Fruit fly (Drosophila melanogaster): ENCODE results near the gene lilli.

Gene lilli

DNA sequence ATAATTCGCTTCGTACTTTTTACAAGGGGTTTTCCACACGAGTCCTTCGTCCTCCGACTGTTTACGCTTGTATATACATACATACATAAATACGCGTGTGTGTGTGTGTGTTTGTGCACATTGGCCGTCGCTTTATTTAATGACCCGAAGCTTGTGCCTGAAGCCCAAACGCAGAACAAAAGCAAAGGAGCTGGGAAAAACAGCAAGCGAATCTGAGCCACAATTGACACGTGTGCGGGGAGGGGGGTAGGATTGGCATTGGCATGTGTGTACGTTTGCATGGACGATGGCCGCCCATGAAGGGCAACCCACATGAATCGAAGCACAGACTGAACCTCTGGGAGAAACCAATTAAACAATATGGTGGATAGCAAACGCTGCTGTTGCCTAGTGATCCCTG lies 8.6 kb downstream of the lilli start:
- TF ChIP-seq CG5204 (GFP tag; optimal IDR thresholded peaks at IDR 0.05) (no peak), Clk (GFP tag; optimal IDR thresholded peaks at IDR 0.05) (no peak), CG14711 (tag; optimal IDR thresholded peaks at IDR 0.05) (no peak), CG7045 (GFP tag; optimal IDR thresholded peaks at IDR 0.05) (no peak), CG1620 (GFP tag; optimal IDR thresholded peaks at IDR 0.05) (no peak), CG12768 (GFP tag; optimal IDR thresholded peaks at IDR 0.05) (no peak), bab1 (GFP tag; optimal IDR thresholded peaks at IDR 0.05) (no peak), CG7101 (tag; optimal IDR thresholded peaks at IDR 0.05) (no peak), Crg-1 (GFP tag; optimal IDR thresholded peaks at IDR 0.05) (no peak), Hr96 (GFP tag; optimal IDR thresholded peaks at IDR 0.05) (no peak), CG11617 (GFP tag; optimal IDR thresholded peaks at IDR 0.05) (no peak), kay (GFP tag; ENCODE audit: borderline replicate concordance) (no peak), pad (GFP tag; optimal IDR thresholded peaks at IDR 0.05) (no peak), CG33017 (tag; optimal IDR thresholded peaks at IDR 0.05) (no peak), tj (GFP tag; optimal IDR thresholded peaks at IDR 0.05) (no peak), Mnt (GFP tag; optimal IDR thresholded peaks at IDR 0.05) (no peak), ovo (GFP tag; optimal IDR thresholded peaks at IDR 0.05) (no peak)

DNA sequence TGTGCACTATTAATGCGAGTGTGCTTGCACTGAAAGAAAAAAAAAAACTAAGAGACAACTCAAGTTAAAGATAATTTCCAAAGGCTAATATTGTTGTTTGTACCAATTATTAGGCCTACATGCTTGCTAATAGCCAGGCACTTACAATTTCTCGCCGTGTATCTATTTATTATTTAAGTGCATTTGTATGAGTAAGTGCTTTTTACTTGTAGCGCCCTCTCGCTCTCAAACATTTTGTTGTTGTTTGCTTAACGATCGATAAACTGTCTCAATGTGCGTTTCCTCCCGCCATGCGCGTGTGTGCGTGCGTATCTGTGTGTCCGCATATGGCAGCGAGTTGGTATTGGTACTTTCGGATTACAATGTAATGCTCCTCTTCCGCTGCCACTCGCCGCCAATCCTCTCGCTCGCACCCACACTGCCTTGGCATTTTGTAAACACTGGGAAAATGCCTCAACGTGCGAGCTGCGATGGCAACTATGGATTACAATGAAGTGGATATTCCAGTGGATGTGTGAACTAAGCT lies 11.4 kb downstream of the lilli start:
- TF ChIP-seq CG7045 (GFP tag; optimal IDR thresholded peaks at IDR 0.05): peak; percentile 50
- no peak for TF ChIP-seq cic (GFP tag; optimal IDR thresholded peaks at IDR 0.05)
- peak; percentile 44 for TF ChIP-seq CG7101 (tag; optimal IDR thresholded peaks at IDR 0.05)
- no peak for TF ChIP-seq bab1 (GFP tag; optimal IDR thresholded peaks at IDR 0.05)
- peak; percentile 9 for TF ChIP-seq CG11617 (GFP tag; optimal IDR thresholded peaks at IDR 0.05)
- TF ChIP-seq tj (GFP tag; optimal IDR thresholded peaks at IDR 0.05): peak; percentile 7
- TF ChIP-seq Mnt (GFP tag; optimal IDR thresholded peaks at IDR 0.05): no peak
- no peak for TF ChIP-seq CG1620 (GFP tag; optimal IDR thresholded peaks at IDR 0.05)
- TF ChIP-seq CG14711 (tag; optimal IDR thresholded peaks at IDR 0.05): peak; percentile 8
- TF ChIP-seq kay (GFP tag; ENCODE audit: borderline replicate concordance): no peak
- TF ChIP-seq Clk (GFP tag; optimal IDR thresholded peaks at IDR 0.05): no peak
- TF ChIP-seq CG33017 (tag; optimal IDR thresholded peaks at IDR 0.05): peak; percentile 56
- no peak for TF ChIP-seq CG5204 (GFP tag; optimal IDR thresholded peaks at IDR 0.05)
- no peak for TF ChIP-seq ovo (GFP tag; optimal IDR thresholded peaks at IDR 0.05)

DNA sequence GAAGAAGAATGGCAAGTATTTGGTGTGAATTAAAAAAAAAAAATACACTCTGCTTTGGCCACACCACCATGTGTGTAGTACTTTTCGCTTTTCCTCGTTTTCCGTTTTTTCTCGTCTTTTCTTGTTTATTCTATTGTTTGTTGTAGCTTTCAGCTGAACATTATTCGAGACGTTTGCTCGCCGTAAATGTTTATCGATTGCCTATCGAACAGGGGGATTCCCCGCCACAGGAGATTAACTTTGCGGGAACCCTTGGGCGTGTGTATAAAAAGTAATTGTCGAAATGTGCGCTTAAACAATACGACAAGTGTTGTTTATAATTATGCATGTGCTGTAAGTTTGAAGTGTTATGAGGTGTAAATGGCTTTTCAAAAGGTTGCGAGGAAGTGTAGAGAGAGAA lies 12.0 kb downstream of the lilli start:
- no peak for TF ChIP-seq CG1620 (GFP tag; optimal IDR thresholded peaks at IDR 0.05)

DNA sequence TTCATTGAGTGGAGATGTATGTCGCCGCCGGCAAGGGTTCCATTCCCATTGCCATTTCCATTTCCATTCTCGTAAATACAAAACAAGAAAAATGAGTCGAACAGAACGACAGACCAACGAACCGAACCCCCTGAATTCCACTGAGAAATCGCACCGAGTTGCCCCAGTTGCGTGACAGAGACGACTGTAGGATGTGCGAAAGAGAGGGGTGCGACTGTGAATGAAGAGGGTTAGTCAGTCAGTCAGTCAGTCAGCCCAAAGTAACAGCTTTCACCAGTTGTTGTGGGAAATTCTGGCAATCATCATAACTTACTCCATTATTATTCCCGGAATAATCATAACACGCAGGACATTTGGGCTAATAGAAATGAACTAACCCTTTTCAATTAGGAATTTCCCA lies 12.5 kb downstream of the lilli start:
- TF ChIP-seq cnc (optimal IDR thresholded peaks at IDR 0.05): no peak
- no peak for TF ChIP-seq bab1 (GFP tag; optimal IDR thresholded peaks at IDR 0.05)
- TF ChIP-seq CG12768 (GFP tag; optimal IDR thresholded peaks at IDR 0.05): no peak
- no peak for TF ChIP-seq CG1620 (GFP tag; optimal IDR thresholded peaks at IDR 0.05)
- TF ChIP-seq CG14711 (tag; optimal IDR thresholded peaks at IDR 0.05): no peak
- no peak for TF ChIP-seq Clk (GFP tag; optimal IDR thresholded peaks at IDR 0.05)
- no peak for TF ChIP-seq CG7045 (GFP tag; optimal IDR thresholded peaks at IDR 0.05)
- no peak for TF ChIP-seq ovo (GFP tag; optimal IDR thresholded peaks at IDR 0.05)
- TF ChIP-seq Mnt (GFP tag; optimal IDR thresholded peaks at IDR 0.05): no peak
- no peak for TF ChIP-seq CG7101 (tag; optimal IDR thresholded peaks at IDR 0.05)
- no peak for TF ChIP-seq kay (GFP tag; ENCODE audit: borderline replicate concordance)
- no peak for TF ChIP-seq CG5204 (GFP tag; optimal IDR thresholded peaks at IDR 0.05)
- TF ChIP-seq tj (GFP tag; optimal IDR thresholded peaks at IDR 0.05): no peak
- TF ChIP-seq Hr96 (GFP tag; optimal IDR thresholded peaks at IDR 0.05): no peak

DNA sequence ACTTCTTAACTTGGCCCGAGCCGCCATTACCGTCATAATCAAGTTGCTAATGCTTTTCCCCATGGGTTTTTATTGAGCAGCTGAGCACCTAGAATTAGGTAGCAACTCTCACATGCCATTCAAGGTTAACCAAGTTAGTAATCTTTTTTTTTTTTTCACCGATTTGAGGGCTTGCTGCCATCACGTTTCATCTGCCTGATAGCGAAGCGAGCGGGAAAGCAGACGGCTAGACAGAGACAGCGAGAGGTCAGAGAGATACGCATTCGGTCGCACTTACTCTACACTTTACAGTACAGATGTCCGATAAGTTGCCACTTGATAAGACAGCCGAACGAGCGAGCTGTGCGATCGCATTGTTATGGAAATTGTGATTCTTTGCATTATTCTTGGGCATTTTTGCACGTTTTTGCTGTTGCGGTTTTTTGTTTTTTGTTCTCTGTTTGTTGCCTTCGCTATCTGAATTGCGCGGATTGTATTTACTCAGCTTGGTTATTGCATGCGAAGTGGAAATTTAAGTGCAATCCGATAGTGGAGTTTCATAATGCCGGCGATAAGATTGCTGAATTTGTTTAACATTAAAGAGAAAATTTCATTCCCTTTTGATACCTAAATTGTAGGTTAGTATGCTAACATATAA lies 14.8 kb downstream of the lilli start:
- TF ChIP-seq Mnt (GFP tag; optimal IDR thresholded peaks at IDR 0.05): peak; percentile 3
- TF ChIP-seq CG14711 (tag; optimal IDR thresholded peaks at IDR 0.05): no peak
- no peak for TF ChIP-seq kay (GFP tag; ENCODE audit: borderline replicate concordance)
- no peak for TF ChIP-seq bab1 (GFP tag; optimal IDR thresholded peaks at IDR 0.05)
- TF ChIP-seq Clk (GFP tag; optimal IDR thresholded peaks at IDR 0.05): peak; percentile 3
- no peak for TF ChIP-seq ovo (GFP tag; optimal IDR thresholded peaks at IDR 0.05)
- peak; percentile 31 for TF ChIP-seq CG12768 (GFP tag; optimal IDR thresholded peaks at IDR 0.05)
- TF ChIP-seq tj (GFP tag; optimal IDR thresholded peaks at IDR 0.05): peak; percentile 84
- no peak for TF ChIP-seq CG1620 (GFP tag; optimal IDR thresholded peaks at IDR 0.05)
- no peak for TF ChIP-seq CG7101 (tag; optimal IDR thresholded peaks at IDR 0.05)
- peak; percentile 62 for TF ChIP-seq cic (GFP tag; optimal IDR thresholded peaks at IDR 0.05)
- TF ChIP-seq Crg-1 (GFP tag; optimal IDR thresholded peaks at IDR 0.05): no peak
- no peak for TF ChIP-seq CG7045 (GFP tag; optimal IDR thresholded peaks at IDR 0.05)

DNA sequence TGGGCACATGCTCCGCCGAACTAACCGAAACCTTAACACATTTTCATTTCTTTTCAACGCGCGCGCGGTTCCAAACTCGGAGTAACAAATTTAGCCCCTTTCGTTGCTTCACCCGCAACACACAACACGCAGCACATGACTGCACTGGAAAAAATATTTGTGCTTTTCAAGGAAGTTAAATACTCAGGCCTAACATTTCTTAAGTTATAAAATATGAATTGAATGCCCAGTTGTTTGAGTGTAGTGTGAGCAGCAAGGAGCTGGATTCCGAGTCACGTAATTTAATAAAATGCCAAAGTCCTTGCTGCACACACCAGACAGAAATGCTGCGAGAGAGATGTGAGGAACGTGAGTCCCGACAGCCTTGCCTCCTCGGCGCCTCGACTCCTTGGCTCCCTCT lies 15.7 kb downstream of the lilli start:
- TF ChIP-seq CG7101 (tag; optimal IDR thresholded peaks at IDR 0.05) (no peak), Hr96 (GFP tag; optimal IDR thresholded peaks at IDR 0.05) (no peak), cnc (optimal IDR thresholded peaks at IDR 0.05) (no peak)

DNA sequence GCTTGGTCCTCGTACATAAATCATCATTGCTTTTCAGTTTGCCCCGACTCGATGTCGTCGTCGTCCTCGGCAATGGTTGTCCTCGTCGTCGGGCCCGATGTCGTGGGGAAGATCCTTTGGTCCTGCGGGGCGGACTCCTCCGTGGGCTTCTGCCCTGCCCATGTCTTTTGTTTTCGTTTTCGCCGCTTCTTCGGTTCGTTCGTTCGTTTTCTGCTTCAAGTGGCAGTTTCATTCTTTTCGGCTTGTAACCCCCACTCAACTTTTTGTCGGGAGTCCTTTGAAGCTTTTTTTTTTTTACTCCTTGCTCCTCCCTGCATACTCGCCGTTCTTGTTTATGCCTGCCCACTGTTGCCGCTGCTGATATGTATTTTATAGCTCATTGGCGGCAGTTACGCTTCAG lies 17.9 kb downstream of the lilli start:
- TF ChIP-seq bab1 (GFP tag; optimal IDR thresholded peaks at IDR 0.05) (no peak), tj (GFP tag; optimal IDR thresholded peaks at IDR 0.05) (no peak), cic (GFP tag; optimal IDR thresholded peaks at IDR 0.05) (no peak)
